Worm (Caenorhabditis elegans) whole organism, L3 larva: Measurements from ENCODE around the gene sre-43.

Experiments used
- ama-1 ChIP-seq: fragments of 150-350 bp; optimal IDR thresholded peaks from 2 replicates; lab custom pipeline; 2018
- fkh-10 ChIP-seq: sonication (generic microtip); optimal IDR thresholded peaks from 2 replicates; lab custom pipeline; 2017; ENCODE audit warnings: missing biosample characterization, missing genetic modification reagents, missing genetic modification characterization
- mdl-1 ChIP-seq: fragments of 150-350 bp; optimal IDR thresholded peaks from 2 replicates; lab custom pipeline; 2014; ENCODE audit warnings: missing biosample characterization, missing genetic modification characterization
- nhr-25 ChIP-seq: sonication (generic microtip); optimal IDR thresholded peaks from 2 replicates; lab custom pipeline; 2017; ENCODE audit warnings: missing biosample characterization, missing genetic modification characterization
- pqm-1 ChIP-seq: fragments of 150-350 bp; optimal IDR thresholded peaks from 2 replicates; lab custom pipeline; 2017; ENCODE audit warnings: missing biosample characterization, missing genetic modification characterization, inconsistent platforms
- ztf-4 ChIP-seq: fragments of 150-350 bp; optimal IDR thresholded peaks from 2 replicates; lab custom pipeline; 2014; ENCODE audit warnings: missing biosample characterization, missing genetic modification characterization

DNA sequence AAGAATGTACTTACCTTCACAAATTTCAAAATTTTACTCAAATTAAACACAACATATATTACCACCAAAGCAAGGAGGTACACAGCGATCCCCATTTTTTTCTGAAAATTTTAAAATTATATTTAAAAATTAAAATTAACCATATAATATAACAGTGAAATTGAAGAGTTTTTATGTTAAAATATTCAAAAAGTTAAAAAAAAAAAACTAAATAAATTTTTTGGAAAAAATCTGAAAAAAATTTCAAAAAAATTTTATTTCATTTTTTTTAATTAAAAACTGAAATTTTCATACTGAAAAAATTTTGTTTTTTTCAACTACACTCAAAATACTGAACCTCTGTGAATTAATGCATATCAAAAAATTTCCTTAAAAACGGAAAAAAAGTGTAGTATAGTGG is 48.0 kb upstream of the sre-43 start, which contains the start of gene cyp-37A1:
- no peak for TF ChIP-seq pqm-1 (tag; lab: Kevin White, UChicago)
- no peak for TF ChIP-seq nhr-25 (tag; lab: Kevin White, UChicago)
- TF ChIP-seq fkh-10 (GFP tag; lab: Kevin White, UChicago) = no peak
- no peak for TF ChIP-seq mdl-1 (tag; lab: Kevin White, UChicago)
- no peak for TF ChIP-seq ama-1
- no peak for TF ChIP-seq ztf-4
